Fruit fly (Drosophila melanogaster): ENCODE measurements around the gene Prx2.

DNA sequence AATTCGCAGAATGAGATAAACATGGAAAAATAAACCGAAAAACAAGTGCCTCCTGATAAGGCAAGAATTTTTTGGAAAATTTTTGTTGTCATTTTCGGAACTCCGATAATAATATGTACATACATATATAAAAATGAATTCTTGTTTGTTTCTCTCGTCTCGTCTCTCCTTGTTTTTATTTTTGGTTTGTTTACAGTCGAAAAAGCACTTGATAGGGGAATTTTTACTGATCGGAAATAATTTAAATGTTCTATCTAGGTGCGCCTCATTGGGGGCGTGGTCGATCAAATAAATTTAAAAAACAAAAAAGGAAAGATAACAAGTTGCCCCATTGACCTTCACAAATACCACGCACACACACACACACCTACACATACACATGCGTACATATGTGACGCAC lies 46.9 kb upstream of the Prx2 start:
- no peak for TF ChIP-seq psq (optimal IDR thresholded peaks at IDR 0.05)
- TF ChIP-seq Dll (optimal IDR thresholded peaks at IDR 0.05): no peak
- TF ChIP-seq EcR (GFP tag; optimal IDR thresholded peaks at IDR 0.05): no peak
- no peak for TF ChIP-seq usp (GFP tag; optimal IDR thresholded peaks at IDR 0.05)
- no peak for TF ChIP-seq pan (optimal IDR thresholded peaks at IDR 0.05)
- no peak for TF ChIP-seq CG8478 (optimal IDR thresholded peaks at IDR 0.05)

Measured in whole organism.